Worm (Caenorhabditis elegans) whole organism, L1 larva: ENCODE measurements around the gene rpac-19.

Experiments
- ceh-90 ChIP-seq: sonication (generic microtip); optimal IDR thresholded peaks from 2 replicates; lab custom pipeline; 2016; ENCODE audit warnings: missing genetic modification characterization, missing compliant biosample characterization
- fkh-10 ChIP-seq: sonication (generic microtip); optimal IDR thresholded peaks from 2 replicates; lab custom pipeline; 2017; ENCODE audit warnings: missing biosample characterization, missing genetic modification reagents, missing genetic modification characterization
- mdl-1 ChIP-seq, 2 experiments: fragments of 150-350 bp; optimal IDR thresholded peaks; 2 replicates each; lab custom pipeline; 2014 to 2017; ENCODE audit warnings: missing biosample characterization in 2 of 2, missing genetic modification characterization in 2 of 2, inconsistent platforms in 1 of 2
- mef-2 ChIP-seq: fragments of 150-350 bp; optimal IDR thresholded peaks from 2 replicates; lab custom pipeline; 2014; ENCODE audit warnings: missing biosample characterization, missing genetic modification characterization
- nhr-11 ChIP-seq: fragments of 150-350 bp; optimal IDR thresholded peaks from 2 replicates; lab custom pipeline; 2014; ENCODE audit warnings: missing biosample characterization, missing genetic modification characterization
- nhr-12 ChIP-seq: sonication (generic microtip); optimal IDR thresholded peaks from 2 replicates; lab custom pipeline; 2017; ENCODE audit warnings: missing biosample characterization, missing genetic modification characterization
- nhr-47 ChIP-seq: sonication (generic microtip); optimal IDR thresholded peaks from 2 replicates; lab custom pipeline; 2016; ENCODE audit warnings: mild to moderate bottlenecking, missing genetic modification characterization, moderate library complexity, missing compliant biosample characterization
- nhr-76 ChIP-seq: sonication (generic microtip); optimal IDR thresholded peaks from 2 replicates; lab custom pipeline; 2017; ENCODE audit warnings: missing biosample characterization, missing genetic modification characterization
- snpc-4 ChIP-seq: fragments of 150-350 bp; optimal IDR thresholded peaks from 2 replicates; lab custom pipeline; 2014; ENCODE audit warnings: missing biosample characterization, missing genetic modification characterization
- ztf-4 ChIP-seq: fragments of 150-350 bp; optimal IDR thresholded peaks from 2 replicates; lab custom pipeline; 2014; ENCODE audit warnings: missing biosample characterization, missing genetic modification characterization

ce11 chrIII:9666668-9667067 is 37.0 kb upstream of the rpac-19 start:
- TF ChIP-seq mdl-1 (tag; optimal IDR thresholded peaks at IDR 0.05; lab: Kevin White, UChicago) (peak in 1 of 2 experiments; percentile 46), mef-2 (tag; lab: Kevin White, UChicago) (no peak), fkh-10 (GFP tag; lab: Kevin White, UChicago) (no peak), ztf-4 (tag; lab: Kevin White, UChicago) (no peak), ceh-90 (tag; lab: Kevin White, UChicago) (no peak), nhr-47 (tag; lab: Kevin White, UChicago) (no peak), nhr-76 (no peak), nhr-11 (tag; lab: Kevin White, UChicago) (no peak), snpc-4 (tag; lab: Kevin White, UChicago) (no peak), nhr-12 (tag; lab: Kevin White, UChicago) (no peak)
